Fruit fly (Drosophila melanogaster) whole organism, embryonic: Measurements from ENCODE around the gene Orc2.

ENCODE experiments used
- CG13123 ChIP-seq: fragments of 200-800 bp; sonication (Bioruptor generic); optimal IDR thresholded peaks from 2 replicates; lab custom pipeline; 2016; ENCODE audit warnings: missing biosample characterization, missing genetic modification characterization
- CG6175 ChIP-seq: fragments of 200-800 bp; sonication (Bioruptor generic); IDR thresholded peaks from 3 replicates; pipeline ENCODE4 v1.3.6; 2022; ENCODE audit warnings: missing biosample characterization, missing genetic modification characterization
- ap ChIP-seq: fragments of 200-800 bp; sonication (Bioruptor generic); IDR thresholded peaks from 2 replicates; pipeline ENCODE4 v1.3.6; 2022; ENCODE audit warnings: missing biosample characterization, missing genetic modification characterization
- org-1 ChIP-seq: fragments of 200-800 bp; sonication (Bioruptor generic); optimal IDR thresholded peaks from 2 replicates; lab custom pipeline; 2017; ENCODE audit warnings: missing biosample characterization, missing genetic modification characterization

DNA sequence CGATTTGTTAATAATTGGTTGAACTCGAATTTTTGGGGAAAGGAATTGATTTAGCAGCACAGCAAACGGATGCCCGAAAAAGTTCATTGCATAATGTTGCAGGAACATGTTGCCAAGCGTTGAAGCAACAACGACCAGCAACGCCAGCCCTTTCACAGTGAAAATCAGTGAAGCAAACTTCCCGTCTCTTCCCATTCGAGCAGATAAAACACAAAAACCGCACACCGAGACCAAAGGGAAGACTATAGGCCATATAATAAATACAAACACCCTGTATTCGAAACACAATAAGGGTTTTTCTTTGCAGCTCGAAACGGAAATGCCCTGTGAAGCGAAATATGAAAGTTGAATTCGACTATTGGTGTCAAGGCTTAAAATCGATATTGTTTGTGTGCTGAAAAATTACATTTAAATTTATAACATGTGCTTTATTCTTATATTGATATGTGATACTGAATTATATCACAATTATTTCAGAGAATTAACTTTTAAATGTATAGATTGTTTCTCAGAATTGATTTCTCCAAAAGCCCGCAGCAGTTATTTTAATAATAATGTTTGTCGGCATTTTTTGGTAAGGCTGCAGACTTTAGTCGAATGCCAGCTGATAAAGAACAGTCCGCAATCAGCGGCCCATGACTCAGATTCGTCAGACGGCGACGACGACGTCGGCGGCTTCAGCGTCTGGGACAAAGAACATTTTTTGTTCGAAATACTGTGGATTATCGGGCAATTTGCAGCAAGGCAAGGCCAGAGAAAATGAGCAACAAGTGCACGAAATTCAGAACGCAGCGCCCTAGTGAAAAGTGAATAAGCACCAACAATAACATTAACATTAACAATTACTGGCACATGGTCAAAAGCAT lies 12.7 kb downstream of the Orc2 start:
- TF ChIP-seq org-1 (GFP tag; lab: Kevin White, UChicago) (no peak), CG13123 (no peak), ap (GFP tag; lab: Robert Waterston, UW) (no peak), CG6175 (GFP tag; lab: Robert Waterston, UW) (no peak)
